Worm (Caenorhabditis elegans): ENCODE data around the gene ctf-18.

DNA sequence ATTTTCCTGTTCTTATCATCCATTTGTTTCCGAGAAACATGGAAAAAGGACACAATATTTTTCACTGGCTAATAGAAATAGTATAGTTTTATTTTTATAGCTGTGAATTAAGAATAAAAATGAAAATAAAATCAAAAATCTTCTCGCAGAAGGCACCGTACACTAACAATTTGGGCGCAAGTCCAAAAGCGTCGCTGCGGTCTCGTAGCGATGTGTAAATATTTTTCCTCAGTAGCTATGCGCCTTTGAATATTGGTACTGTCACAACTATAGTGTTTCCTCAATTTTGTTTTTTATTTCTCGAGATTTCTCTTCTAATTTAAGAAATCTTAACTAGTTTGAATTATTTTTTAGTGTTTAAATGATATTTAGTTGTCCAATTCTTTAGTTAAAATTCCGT lies 30.6 kb upstream of the ctf-18 start:
- TF ChIP-seq rnt-1 (tag; optimal IDR thresholded peaks at IDR 0.05), result no peak
- TF ChIP-seq F16B12.6 (tag; optimal IDR thresholded peaks at IDR 0.05), result no peak
- TF ChIP-seq aha-1 (tag; optimal IDR thresholded peaks at IDR 0.05), result no peak
- no peak for TF ChIP-seq nhr-19 (GFP tag; conservative IDR thresholded peaks at IDR 0.05)
- no peak for TF ChIP-seq sptf-1 (tag; optimal IDR thresholded peaks at IDR 0.05)
- TF ChIP-seq lin-35 (GFP tag; optimal IDR thresholded peaks at IDR 0.05), result no peak
- TF ChIP-seq nhr-20 (tag; optimal IDR thresholded peaks at IDR 0.05), result no peak
- TF ChIP-seq lin-39 (tag; optimal IDR thresholded peaks at IDR 0.05), result no peak
- no peak for TF ChIP-seq ama-1 (optimal IDR thresholded peaks at IDR 0.05)
- no peak for TF ChIP-seq nhr-11 (tag; optimal IDR thresholded peaks at IDR 0.05)
- TF ChIP-seq mep-1 (tag; optimal IDR thresholded peaks at IDR 0.05), result no peak
- TF ChIP-seq snpc-4 (tag; optimal IDR thresholded peaks at IDR 0.05), result no peak
